Worm (Caenorhabditis elegans): ENCODE data around the gene dop-1.

- no peak for TF ChIP-seq lag-1 (GFP tag; IDR thresholded peaks at IDR 0.05)
- no peak for TF ChIP-seq ztf-3 (GFP tag; optimal IDR thresholded peaks at IDR 0.05)
- no peak for TF ChIP-seq unc-130 (GFP tag; optimal IDR thresholded peaks at IDR 0.05)
- no peak for TF ChIP-seq ZK185.1 (tag; optimal IDR thresholded peaks at IDR 0.05; ENCODE audit: poor library complexity, severe bottlenecking)
- TF ChIP-seq pbrm-1 (GFP tag; IDR thresholded peaks at IDR 0.05) = no peak
- TF ChIP-seq egl-18 (GFP tag; IDR thresholded peaks at IDR 0.05) = no peak
- no peak for TF ChIP-seq dpl-1 (GFP tag; optimal IDR thresholded peaks at IDR 0.05)
These were observed 21.0 kb upstream of the dop-1 start for ce11 chrX:4439616-4440015.

All from whole organism, young adult.